Fruit fly (Drosophila melanogaster) whole organism, embryonic: ENCODE data around the gene CG32271.
A peak's percentile ranks its signal among the peaks of the same experiment; 100 is the strongest.

Source experiments
- B-H2 ChIP-seq: fragments of 200-800 bp; sonication (Bioruptor generic); optimal IDR thresholded peaks from 2 replicates; lab custom pipeline; 2018; ENCODE audit warnings: missing biosample characterization, mild to moderate bottlenecking, missing genetic modification characterization
- Blimp-1 ChIP-seq: fragments of 200-800 bp; sonication (Bioruptor generic); optimal IDR thresholded peaks from 3 replicates; lab custom pipeline; 2018; ENCODE audit warnings: missing biosample characterization, missing genetic modification characterization, mild to moderate bottlenecking, moderate library complexity, missing genetic modification reagents
- BtbVII ChIP-seq: fragments of 200-800 bp; sonication (Bioruptor generic); optimal IDR thresholded peaks from 3 replicates; lab custom pipeline; 2017; ENCODE audit warnings: missing biosample characterization, mild to moderate bottlenecking, missing genetic modification characterization
- CG10209 ChIP-seq: fragments of 200-800 bp; sonication (Bioruptor generic); optimal IDR thresholded peaks from 3 replicates; lab custom pipeline; 2017; ENCODE audit warnings: missing biosample characterization, mild to moderate bottlenecking, missing genetic modification characterization, missing genetic modification reagents
- CG10543 ChIP-seq: fragments of 200-800 bp; sonication (Bioruptor generic); optimal IDR thresholded peaks from 3 replicates; lab custom pipeline; 2017; ENCODE audit warnings: missing biosample characterization, mild to moderate bottlenecking, missing genetic modification characterization, moderate library complexity
- CG12155 ChIP-seq: fragments of 200-800 bp; sonication (Bioruptor generic); optimal IDR thresholded peaks from 3 replicates; lab custom pipeline; 2016; ENCODE audit warnings: missing biosample characterization, missing genetic modification characterization
- CG12744 ChIP-seq: fragments of 200-800 bp; sonication (Bioruptor generic); optimal IDR thresholded peaks from 2 replicates; lab custom pipeline; 2016; ENCODE audit warnings: missing biosample characterization, missing genetic modification characterization
- CG14667 ChIP-seq: fragments of 200-800 bp; sonication (Bioruptor generic); IDR thresholded peaks from 2 replicates; pipeline ENCODE4 v1.3.6; 2022; ENCODE audit warnings: missing biosample characterization, missing genetic modification characterization
- CG15011 ChIP-seq: fragments of 200-800 bp; sonication (Bioruptor generic); optimal IDR thresholded peaks from 3 replicates; lab custom pipeline; 2018; ENCODE audit warnings: missing biosample characterization, mild to moderate bottlenecking, missing genetic modification characterization
- CG15269 ChIP-seq: fragments of 200-800 bp; sonication (Bioruptor generic); optimal IDR thresholded peaks from 2 replicates; lab custom pipeline; 2018; ENCODE audit warnings: missing biosample characterization, mild to moderate bottlenecking, missing genetic modification characterization, moderate library complexity
- CG15514 ChIP-seq: fragments of 200-800 bp; sonication (Bioruptor generic); optimal IDR thresholded peaks from 3 replicates; lab custom pipeline; 2017; ENCODE audit warnings: missing biosample characterization, missing genetic modification characterization, mild to moderate bottlenecking, moderate library complexity, missing genetic modification reagents
- CG1602 ChIP-seq: fragments of 200-800 bp; sonication (Bioruptor generic); optimal IDR thresholded peaks from 3 replicates; lab custom pipeline; 2016; ENCODE audit warnings: missing biosample characterization, missing genetic modification characterization
- CG17186 ChIP-seq: fragments of 200-800 bp; sonication (Bioruptor generic); optimal IDR thresholded peaks from 3 replicates; lab custom pipeline; 2017; ENCODE audit warnings: missing biosample characterization, missing genetic modification reagents, missing genetic modification characterization
- CG17328 ChIP-seq: fragments of 200-800 bp; sonication (Bioruptor generic); IDR thresholded peaks from 2 replicates; pipeline ENCODE4 v1.3.6; 2022; ENCODE audit warnings: missing biosample characterization, missing genetic modification characterization
- CG17568 ChIP-seq: fragments of 200-800 bp; sonication (Bioruptor generic); optimal IDR thresholded peaks from 2 replicates; lab custom pipeline; 2018; ENCODE audit warnings: missing biosample characterization, mild to moderate bottlenecking, missing genetic modification characterization, moderate library complexity
- CG17802 ChIP-seq: fragments of 200-800 bp; sonication (Bioruptor generic); optimal IDR thresholded peaks from 2 replicates; lab custom pipeline; 2018; ENCODE audit warnings: missing biosample characterization, mild to moderate bottlenecking, missing genetic modification characterization, moderate library complexity
- CG17829 ChIP-seq: fragments of 200-800 bp; optimal IDR thresholded peaks from 2 replicates; lab custom pipeline; 2019; ENCODE audit warnings: missing biosample characterization, mild to moderate bottlenecking, missing genetic modification characterization, moderate library complexity
- CG18262 ChIP-seq: fragments of 200-800 bp; optimal IDR thresholded peaks from 3 replicates; lab custom pipeline; 2019; ENCODE audit warnings: missing biosample characterization, mild to moderate bottlenecking, missing genetic modification characterization, moderate library complexity
- CG31224 ChIP-seq: fragments of 200-800 bp; sonication (Bioruptor generic); IDR thresholded peaks from 2 replicates; pipeline ENCODE4 v1.3.6; 2022; ENCODE audit warnings: missing biosample characterization, missing genetic modification characterization
- CG34376 ChIP-seq: fragments of 200-800 bp; sonication (Bioruptor generic); optimal IDR thresholded peaks from 2 replicates; lab custom pipeline; 2018; ENCODE audit warnings: missing biosample characterization, mild to moderate bottlenecking, missing genetic modification characterization
- CG4328 ChIP-seq: fragments of 200-800 bp; sonication (Bioruptor generic); optimal IDR thresholded peaks from 3 replicates; lab custom pipeline; 2017; ENCODE audit warnings: missing biosample characterization, missing genetic modification reagents, missing genetic modification characterization
- CG6854 ChIP-seq: fragments of 200-800 bp; sonication (Bioruptor generic); optimal IDR thresholded peaks from 3 replicates; lab custom pipeline; 2017; ENCODE audit warnings: missing biosample characterization, mild to moderate bottlenecking, missing genetic modification characterization
- CG8765 ChIP-seq: fragments of 200-800 bp; sonication (Bioruptor generic); IDR thresholded peaks from 2 replicates; pipeline ENCODE4 v1.3.6; 2022; ENCODE audit warnings: missing biosample characterization, missing genetic modification characterization
- D ChIP-seq, 2 experiments: fragments of 200-800 bp in 1 of 2; fragments of >200 bp in 1 of 2; sonication (Bioruptor generic) in 1 of 2; optimal IDR thresholded peaks; 2 replicates in 1 of 2; 3 replicates in 1 of 2; lab custom pipeline; 2017; ENCODE audit warnings: mild to moderate bottlenecking in 1 of 2, missing biosample characterization in 1 of 2, missing genetic modification characterization in 1 of 2, missing genetic modification reagents in 1 of 2
- Dip2 ChIP-seq: fragments of 200-800 bp; sonication (Bioruptor generic); IDR thresholded peaks from 2 replicates; pipeline ENCODE4 v1.3.6; 2022; ENCODE audit warnings: missing biosample characterization, missing genetic modification characterization
- HLH4C ChIP-seq: fragments of 200-800 bp; sonication (Bioruptor generic); IDR thresholded peaks from 3 replicates; pipeline ENCODE4 v1.3.6; 2022; ENCODE audit warnings: missing biosample characterization, missing genetic modification characterization; ENCODE audit not compliant: partially characterized antibody
- HLH54F ChIP-seq: fragments of 200-800 bp; sonication (Bioruptor generic); optimal IDR thresholded peaks from 3 replicates; lab custom pipeline; 2016; ENCODE audit warnings: missing biosample characterization, missing genetic modification characterization
- Hr78 ChIP-seq, 2 experiments: fragments of 200-800 bp in 1 of 2; fragments of >200 bp in 1 of 2; sonication (Bioruptor generic) in 1 of 2; optimal IDR thresholded peaks; 2 replicates each; lab custom pipeline; 2017 to 2019; ENCODE audit warnings: missing biosample characterization in 2 of 2, missing genetic modification characterization in 2 of 2, mild to moderate bottlenecking in 1 of 2, moderate library complexity in 1 of 2
- Kr ChIP-seq: fragments of 200-800 bp; sonication (Bioruptor generic); optimal IDR thresholded peaks from 2 replicates; lab custom pipeline; 2017; ENCODE audit warnings: missing biosample characterization, mild to moderate bottlenecking, missing genetic modification characterization
- Meics ChIP-seq: fragments of 200-800 bp; sonication (Bioruptor generic); optimal IDR thresholded peaks from 2 replicates; lab custom pipeline; 2017; ENCODE audit warnings: missing biosample characterization, mild to moderate bottlenecking, missing genetic modification characterization
- Ssrp ChIP-seq: fragments of 200-800 bp; sonication (Bioruptor generic); optimal IDR thresholded peaks from 2 replicates; lab custom pipeline; 2018; ENCODE audit warnings: missing biosample characterization, mild to moderate bottlenecking, missing genetic modification characterization, moderate library complexity
- abd-A ChIP-seq: fragments of 200-800 bp; sonication (Bioruptor generic); optimal IDR thresholded peaks from 3 replicates; lab custom pipeline; 2019; ENCODE audit warnings: missing biosample characterization, mild to moderate bottlenecking, missing genetic modification characterization, moderate library complexity
- az2 ChIP-seq: fragments of 200-800 bp; sonication (Bioruptor generic); optimal IDR thresholded peaks from 3 replicates; lab custom pipeline; 2016; ENCODE audit warnings: missing biosample characterization, missing genetic modification characterization
- br ChIP-seq: fragments of >200 bp; optimal IDR thresholded peaks from 2 replicates; lab custom pipeline; 2017
- dpn ChIP-seq, 2 experiments: fragments of 200-800 bp; sonication (Bioruptor generic); optimal IDR thresholded peaks; 3 replicates each; lab custom pipeline; 2016; ENCODE audit warnings: missing biosample characterization in 2 of 2, missing genetic modification characterization in 2 of 2
- gcm ChIP-seq: fragments of 200-800 bp; sonication (Bioruptor generic); optimal IDR thresholded peaks from 2 replicates; lab custom pipeline; 2019; ENCODE audit warnings: missing biosample characterization, mild to moderate bottlenecking, missing genetic modification characterization, moderate library complexity
- klu ChIP-seq: fragments of 200-800 bp; sonication (Bioruptor generic); IDR thresholded peaks from 2 replicates; pipeline ENCODE4 v1.3.6; 2022; ENCODE audit warnings: missing biosample characterization, missing genetic modification characterization
- pb ChIP-seq: fragments of 200-800 bp; sonication (Bioruptor generic); optimal IDR thresholded peaks from 3 replicates; lab custom pipeline; 2016; ENCODE audit warnings: missing biosample characterization, missing genetic modification characterization
- pita ChIP-seq: fragments of 200-800 bp; sonication (Bioruptor generic); optimal IDR thresholded peaks from 2 replicates; lab custom pipeline; 2017; ENCODE audit warnings: missing biosample characterization, mild to moderate bottlenecking, missing genetic modification characterization
- repo ChIP-seq: fragments of 200-800 bp; sonication (Bioruptor generic); optimal IDR thresholded peaks from 2 replicates; lab custom pipeline; 2016; ENCODE audit warnings: missing biosample characterization, missing genetic modification characterization
- row ChIP-seq: fragments of 200-800 bp; sonication (Bioruptor generic); IDR thresholded peaks from 3 replicates; pipeline ENCODE4 v1.3.6; 2022; ENCODE audit warnings: missing biosample characterization, missing genetic modification characterization
- schlank ChIP-seq: fragments of 200-800 bp; sonication (Bioruptor generic); optimal IDR thresholded peaks from 2 replicates; lab custom pipeline; 2018; ENCODE audit warnings: missing biosample characterization, mild to moderate bottlenecking, missing genetic modification characterization
- sug ChIP-seq: fragments of 200-800 bp; optimal IDR thresholded peaks from 2 replicates; lab custom pipeline; 2019; ENCODE audit warnings: missing biosample characterization, mild to moderate bottlenecking, missing genetic modification characterization, moderate library complexity
- tin ChIP-seq: fragments of 200-800 bp; sonication (Bioruptor generic); optimal IDR thresholded peaks from 3 replicates; lab custom pipeline; 2016; ENCODE audit warnings: missing biosample characterization, missing genetic modification characterization
- wor ChIP-seq: fragments of 200-800 bp; sonication (Bioruptor generic); IDR thresholded peaks from 2 replicates; pipeline ENCODE4 v1.3.6; 2022; ENCODE audit warnings: missing biosample characterization, missing genetic modification characterization

CG32271 gene

DNA sequence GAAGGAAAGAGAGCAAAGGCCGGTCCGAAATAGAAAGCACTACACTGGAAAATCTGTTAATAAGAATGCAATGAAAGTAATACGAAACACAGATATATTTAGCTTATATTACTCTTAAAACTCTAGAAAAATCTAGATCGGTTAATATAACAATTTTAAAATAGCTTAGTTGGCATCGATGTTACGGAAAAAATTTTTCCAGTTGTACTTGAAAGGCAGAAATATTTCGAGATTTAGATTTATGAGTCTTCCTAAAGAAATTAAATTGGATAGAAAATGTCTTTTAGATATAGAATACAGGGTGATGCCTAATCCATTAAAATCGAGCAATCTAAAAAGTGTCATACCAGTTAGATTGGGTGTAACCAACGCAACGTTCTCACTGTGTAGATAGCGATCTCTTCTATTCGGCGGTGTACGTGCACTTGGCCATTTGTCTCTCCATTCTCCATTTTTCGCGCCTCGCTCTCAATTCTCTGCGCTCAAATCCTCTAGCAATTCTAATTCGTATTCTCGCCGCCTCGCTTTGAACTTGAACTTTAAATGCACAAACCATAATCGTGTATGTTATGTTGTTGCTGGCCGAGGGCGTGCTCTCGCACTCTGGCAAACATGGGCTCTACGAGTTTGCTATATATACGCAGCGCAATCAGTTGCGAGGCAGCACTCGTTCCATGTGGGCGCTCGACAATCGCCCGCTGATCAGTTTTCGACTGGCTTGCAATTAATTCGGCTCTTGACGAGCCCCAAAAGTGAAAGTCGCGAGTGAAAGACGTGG, 47.2 kb upstream of the CG32271 start (continued):
- TF ChIP-seq CG4328: peak; percentile 92
- peak; percentile 94 for TF ChIP-seq CG15011 (GFP tag; lab: Kevin White, UChicago)
- TF ChIP-seq repo: peak; percentile 89
- TF ChIP-seq wor: peak; percentile 91
- no peak for TF ChIP-seq abd-A (tag; lab: Kevin White, UChicago)
- TF ChIP-seq CG17568 (GFP tag; lab: Kevin White, UChicago): peak; percentile 83
- TF ChIP-seq Kr (GFP tag; lab: Kevin White, UChicago): peak; percentile 15
- TF ChIP-seq CG17802 (tag; lab: Kevin White, UChicago): peak; percentile 73
- TF ChIP-seq az2: peak; percentile 97
- TF ChIP-seq pb (GFP tag; lab: Kevin White, UChicago): peak; percentile 90
- peak; percentile 76 for TF ChIP-seq schlank
- TF ChIP-seq CG34376 (GFP tag; lab: Kevin White, UChicago): peak; percentile 76
- TF ChIP-seq CG12155: peak; percentile 89
- TF ChIP-seq HLH54F: peak; percentile 95
- TF ChIP-seq gcm (GFP tag; lab: Kevin White, UChicago): peak; percentile 90
- peak in 1 of 2 experiments; percentile 92 for TF ChIP-seq Hr78 (GFP tag; optimal IDR thresholded peaks at IDR 0.05; lab: Kevin White, UChicago)
- peak; percentile 95 for TF ChIP-seq Meics
- TF ChIP-seq pita (GFP tag; lab: Kevin White, UChicago): no peak
- peak; percentile 91 for TF ChIP-seq BtbVII (GFP tag; lab: Kevin White, UChicago)
- no peak for TF ChIP-seq HLH4C (GFP tag; lab: Robert Waterston, UW)
- peak; percentile 70 for TF ChIP-seq CG31224 (GFP tag; lab: Robert Waterston, UW)
- peak; percentile 95 for TF ChIP-seq CG17829
- peak; percentile 97 for TF ChIP-seq CG10543 (GFP tag; lab: Kevin White, UChicago)
- TF ChIP-seq CG17186: peak; percentile 87
- TF ChIP-seq CG8765 (GFP tag; lab: Robert Waterston, UW): no peak

DNA sequence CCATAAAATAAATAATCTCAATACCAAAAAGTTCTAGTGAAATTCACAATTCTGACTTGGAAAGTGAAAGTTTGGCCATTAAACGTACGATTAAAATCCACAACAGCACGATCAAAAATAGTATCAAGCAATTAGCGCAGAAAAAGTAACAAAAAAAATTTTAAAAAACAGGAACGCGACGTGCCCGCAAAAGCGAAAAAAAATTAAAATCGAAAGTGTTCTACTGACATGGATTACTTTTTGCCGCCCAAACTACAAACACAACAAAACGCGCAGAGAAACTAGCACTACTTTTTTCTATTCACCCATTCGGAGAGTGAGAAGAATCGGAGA, 46.7 kb upstream of the CG32271 start:
- peak; percentile 96 for TF ChIP-seq Blimp-1
- no peak for TF ChIP-seq abd-A (tag; lab: Kevin White, UChicago)
- no peak for TF ChIP-seq sug (tag; lab: Kevin White, UChicago)
- no peak for TF ChIP-seq CG17328 (GFP tag; lab: Robert Waterston, UW)

- TF ChIP-seq CG15269 (tag; lab: Kevin White, UChicago) (peak; percentile 55), CG1602 (GFP tag; lab: Kevin White, UChicago) (peak; percentile 34), dpn (GFP tag; optimal IDR thresholded peaks at IDR 0.05; lab: Kevin White, UChicago) (peak in 1 of 2 experiments; percentile 53), row (GFP tag; lab: Robert Waterston, UW) (peak; percentile 54), CG18262 (tag; lab: Kevin White, UChicago) (peak; percentile 53), CG12744 (no peak), CG10209 (peak; percentile 46), Ssrp (tag; lab: Kevin White, UChicago) (peak; percentile 67), klu (GFP tag; lab: Robert Waterston, UW) (no peak), CG10543 (GFP tag; lab: Kevin White, UChicago) (no peak), D (optimal IDR thresholded peaks at IDR 0.05; lab: Kevin White, UChicago) (no peak), D (GFP tag; optimal IDR thresholded peaks at IDR 0.05; lab: Kevin White, UChicago) (peak; percentile 29), Dip2 (no peak), CG15514 (no peak), B-H2 (GFP tag; lab: Kevin White, UChicago) (no peak), pita (GFP tag; lab: Kevin White, UChicago) (no peak), br (no peak), tin (GFP tag; lab: Kevin White, UChicago) (peak; percentile 6), CG6854 (GFP tag; lab: Kevin White, UChicago) (no peak), CG14667 (GFP tag; lab: Robert Waterston, UW) (0 out of 2 replicates have a peak, but pooled peaks have one; percentile 12)
These were observed 46.0 kb upstream of the CG32271 start for dm6 chr3L:3248714-3249663.
